Worm (Caenorhabditis elegans) whole organism, young adult: Measurements from ENCODE around the gene C06G1.1.

ENCODE experiments used
- D2030.7 ChIP-seq: fragments of 200-800 bp; sonication (Bioruptor generic); IDR thresholded peaks from 2 replicates; pipeline ENCODE4 v1.3.6; 2022; ENCODE audit warnings: missing genetic modification reagents, missing genetic modification characterization, missing compliant biosample characterization
- F33H1.4 ChIP-seq: fragments of 200-800 bp; sonication (Bioruptor generic); IDR thresholded peaks from 2 replicates; pipeline ENCODE4 v1.3.6; 2022; ENCODE audit warnings: missing genetic modification reagents, missing genetic modification characterization, missing compliant biosample characterization
- F39B2.1 ChIP-seq: fragments of 200-800 bp; sonication (Bioruptor generic); IDR thresholded peaks from 2 replicates; pipeline ENCODE4 v1.3.6; 2022; ENCODE audit warnings: missing genetic modification reagents, missing genetic modification characterization, missing compliant biosample characterization
- T26A5.8 ChIP-seq: sonication (generic microtip); optimal IDR thresholded peaks from 2 replicates; lab custom pipeline; 2016; ENCODE audit warnings: missing genetic modification characterization, missing compliant biosample characterization
- Y53G8AR.9 ChIP-seq: fragments of 200-800 bp; sonication (Bioruptor generic); conservative IDR thresholded peaks from 2 replicates; pipeline ENCODE4 v1.3.6; 2022; ENCODE audit warnings: missing genetic modification reagents, missing genetic modification characterization, missing compliant biosample characterization
- Y56A3A.18 ChIP-seq: fragments of 200-800 bp; sonication (Bioruptor generic); IDR thresholded peaks from 2 replicates; pipeline ENCODE4 v1.3.6; 2022; ENCODE audit warnings: missing genetic modification reagents, missing genetic modification characterization, missing compliant biosample characterization
- Y79H2A.3 ChIP-seq: fragments of 200-800 bp; sonication (Bioruptor generic); conservative IDR thresholded peaks from 2 replicates; pipeline ENCODE4 v1.3.6; 2022; ENCODE audit warnings: missing genetic modification reagents, missing genetic modification characterization, missing compliant biosample characterization
- akir-1 ChIP-seq: fragments of 200-800 bp; sonication (Bioruptor generic); optimal IDR thresholded peaks from 2 replicates; lab custom pipeline; 2018; ENCODE audit warnings: mild to moderate bottlenecking, missing genetic modification characterization, moderate library complexity, missing compliant biosample characterization
- aptf-3 ChIP-seq: fragments of 200-800 bp; sonication (Bioruptor generic); IDR thresholded peaks from 2 replicates; pipeline ENCODE4 v1.3.6; 2022; ENCODE audit warnings: missing genetic modification characterization, missing compliant biosample characterization
- athp-1 ChIP-seq: sonication (generic microtip); optimal IDR thresholded peaks from 2 replicates; lab custom pipeline; 2017; ENCODE audit warnings: mild to moderate bottlenecking, missing genetic modification characterization, missing compliant biosample characterization
- attf-6 ChIP-seq: fragments of 200-800 bp; sonication (Bioruptor generic); IDR thresholded peaks from 2 replicates; pipeline ENCODE4 v1.3.6; 2022; ENCODE audit warnings: missing genetic modification reagents, missing genetic modification characterization, missing compliant biosample characterization
- bed-1 ChIP-seq: fragments of 200-800 bp; sonication (Bioruptor generic); IDR thresholded peaks from 2 replicates; pipeline ENCODE4 v1.3.6; 2022; ENCODE audit warnings: missing genetic modification reagents, missing genetic modification characterization, missing compliant biosample characterization
- bed-2 ChIP-seq: fragments of 200-800 bp; sonication (Bioruptor generic); IDR thresholded peaks from 2 replicates; pipeline ENCODE4 v1.3.6; 2022; ENCODE audit warnings: missing genetic modification reagents, missing genetic modification characterization, missing compliant biosample characterization
- cebp-2 ChIP-seq: fragments of 200-800 bp; sonication (Bioruptor generic); IDR thresholded peaks from 2 replicates; pipeline ENCODE4 v1.3.6; 2022; ENCODE audit warnings: missing genetic modification characterization, missing compliant biosample characterization
- ceh-79 ChIP-seq: sonication (generic microtip); optimal IDR thresholded peaks from 2 replicates; lab custom pipeline; 2017; ENCODE audit warnings: mild to moderate bottlenecking, missing genetic modification characterization, missing compliant biosample characterization
- ceh-91 ChIP-seq: fragments of 200-800 bp; sonication (Bioruptor generic); IDR thresholded peaks from 2 replicates; pipeline ENCODE4 v1.3.6; 2022; ENCODE audit warnings: missing genetic modification reagents, missing genetic modification characterization, missing compliant biosample characterization
- dox-1 ChIP-seq: fragments of 200-800 bp; sonication (Bioruptor generic); IDR thresholded peaks from 2 replicates; pipeline ENCODE4 v1.3.6; 2022; ENCODE audit warnings: missing genetic modification reagents, missing genetic modification characterization, missing compliant biosample characterization
- ekl-4 ChIP-seq: fragments of 200-800 bp; sonication (Bioruptor generic); IDR thresholded peaks from 2 replicates; pipeline ENCODE4 v1.3.6; 2022; ENCODE audit warnings: missing genetic modification reagents, missing genetic modification characterization, missing compliant biosample characterization
- gei-17 ChIP-seq: fragments of 200-800 bp; sonication (Bioruptor generic); optimal IDR thresholded peaks from 2 replicates; lab custom pipeline; 2018; ENCODE audit warnings: mild to moderate bottlenecking, missing genetic modification characterization, missing compliant biosample characterization
- hlh-12 ChIP-seq: sonication (generic microtip); optimal IDR thresholded peaks from 2 replicates; lab custom pipeline; 2016; ENCODE audit warnings: missing genetic modification characterization, missing compliant biosample characterization
- hmg-20 ChIP-seq: fragments of 200-800 bp; sonication (Bioruptor generic); IDR thresholded peaks from 2 replicates; pipeline ENCODE4 v1.3.6; 2022; ENCODE audit warnings: missing genetic modification reagents, missing genetic modification characterization, missing compliant biosample characterization
- lag-1 ChIP-seq: fragments of 200-800 bp; sonication (Bioruptor generic); IDR thresholded peaks from 2 replicates; pipeline ENCODE4 v1.3.6; 2022; ENCODE audit warnings: missing genetic modification reagents, missing genetic modification characterization, missing compliant biosample characterization
- let-526 ChIP-seq: fragments of 200-800 bp; sonication (Bioruptor generic); IDR thresholded peaks from 2 replicates; pipeline ENCODE4 v1.3.6; 2022; ENCODE audit warnings: missing genetic modification reagents, missing genetic modification characterization, missing compliant biosample characterization
- let-607 ChIP-seq, 2 experiments: fragments of 200-800 bp in 1 of 2; sonication (Bioruptor generic) in 1 of 2; sonication (generic microtip) in 1 of 2; optimal IDR thresholded peaks; 2 replicates each; lab custom pipeline; 2016 to 2018; ENCODE audit warnings: mild to moderate bottlenecking in 2 of 2, missing compliant biosample characterization in 2 of 2, missing genetic modification characterization in 2 of 2, moderate library complexity in 2 of 2, missing genotype in 1 of 2
- lin-40 ChIP-seq: sonication (generic microtip); optimal IDR thresholded peaks from 2 replicates; lab custom pipeline; 2016; ENCODE audit warnings: missing genetic modification characterization, mild to moderate bottlenecking, missing compliant biosample characterization, missing genotype, missing genetic modification reagents
- lin-54 ChIP-seq: fragments of 200-800 bp; sonication (Bioruptor generic); optimal IDR thresholded peaks from 2 replicates; lab custom pipeline; 2018; ENCODE audit warnings: mild to moderate bottlenecking, missing genetic modification characterization, missing compliant biosample characterization
- madf-6 ChIP-seq: fragments of 200-800 bp; sonication (Bioruptor generic); IDR thresholded peaks from 2 replicates; pipeline ENCODE4 v1.3.6; 2022; ENCODE audit warnings: missing genetic modification reagents, missing genetic modification characterization, missing compliant biosample characterization
- mcd-1 ChIP-seq: fragments of 200-800 bp; sonication (Bioruptor generic); IDR thresholded peaks from 2 replicates; pipeline ENCODE4 v1.3.6; 2022; ENCODE audit warnings: missing genetic modification reagents, missing genetic modification characterization, missing compliant biosample characterization
- mel-28 ChIP-seq: sonication (generic microtip); optimal IDR thresholded peaks from 2 replicates; lab custom pipeline; 2016; ENCODE audit warnings: borderline replicate concordance, mild to moderate bottlenecking, missing genetic modification characterization, missing compliant biosample characterization
- mxl-1 ChIP-seq: sonication (generic microtip); optimal IDR thresholded peaks from 2 replicates; lab custom pipeline; 2016; ENCODE audit warnings: missing genetic modification characterization, missing compliant biosample characterization
- pbrm-1 ChIP-seq: fragments of 200-800 bp; sonication (Bioruptor generic); IDR thresholded peaks from 2 replicates; pipeline ENCODE4 v1.3.6; 2022; ENCODE audit warnings: missing genetic modification reagents, missing genetic modification characterization, missing compliant biosample characterization
- rcor-1 ChIP-seq: fragments of 200-800 bp; sonication (Bioruptor generic); IDR thresholded peaks from 2 replicates; pipeline ENCODE4 v1.3.6; 2022; ENCODE audit warnings: missing genetic modification reagents, missing genetic modification characterization, missing compliant biosample characterization
- rec-8 ChIP-seq, 2 experiments: sonication (generic microtip); optimal IDR thresholded peaks; 2 replicates each; lab custom pipeline; 2016; ENCODE audit warnings: mild to moderate bottlenecking in 2 of 2, missing genetic modification characterization in 2 of 2, missing genetic modification reagents in 2 of 2, missing genotype in 2 of 2, missing biosample characterization in 1 of 2, missing compliant biosample characterization in 1 of 2, moderate library complexity in 1 of 2
- repo-1 ChIP-seq: sonication (generic microtip); optimal IDR thresholded peaks from 2 replicates; lab custom pipeline; 2017; ENCODE audit warnings: mild to moderate bottlenecking, missing genetic modification characterization, missing compliant biosample characterization
- rpc-1 ChIP-seq, 2 experiments: fragments of 150-350 bp in 1 of 2; sonication (generic microtip) in 1 of 2; optimal IDR thresholded peaks; 2 replicates each; lab custom pipeline; 2014 to 2018; ENCODE audit warnings: missing biosample characterization in 1 of 2, missing genetic modification characterization in 1 of 2, missing genetic modification reagents in 1 of 2, missing genotype in 1 of 2
- sea-2 ChIP-seq: fragments of 200-800 bp; sonication (Bioruptor generic); IDR thresholded peaks from 2 replicates; pipeline ENCODE4 v1.3.6; 2022; ENCODE audit warnings: missing genetic modification characterization, missing compliant biosample characterization
- snpc-3.4 ChIP-seq: sonication (generic microtip); optimal IDR thresholded peaks from 2 replicates; lab custom pipeline; 2017; ENCODE audit warnings: missing genetic modification characterization, mild to moderate bottlenecking, missing compliant biosample characterization, antibody characterized with exemption, moderate library complexity, missing genotype, missing genetic modification reagents
- snpc-4 ChIP-seq, 5 experiments: fragments of 150-350 bp in 1 of 5; sonication (generic microtip) in 4 of 5; optimal IDR thresholded peaks; 2 replicates each; lab custom pipeline; 2014 to 2018; ENCODE audit warnings: missing genetic modification characterization in 5 of 5, missing biosample characterization in 3 of 5, antibody characterized with exemption in 2 of 5, mild to moderate bottlenecking in 2 of 5, missing compliant biosample characterization in 2 of 5, missing genotype in 2 of 5, moderate library complexity in 2 of 5, missing genetic modification reagents in 1 of 5
- somi-1 ChIP-seq: fragments of 200-800 bp; sonication (Bioruptor generic); optimal IDR thresholded peaks from 2 replicates; lab custom pipeline; 2018; ENCODE audit warnings: mild to moderate bottlenecking, missing genetic modification characterization, missing compliant biosample characterization
- tbp1 ChIP-seq: fragments of 200-800 bp; sonication (Bioruptor generic); optimal IDR thresholded peaks from 2 replicates; lab custom pipeline; 2018; ENCODE audit warnings: mild to moderate bottlenecking, missing genetic modification characterization, missing compliant biosample characterization
- tbx-9 ChIP-seq: sonication (generic microtip); optimal IDR thresholded peaks from 2 replicates; lab custom pipeline; 2016; ENCODE audit warnings: borderline replicate concordance, missing genetic modification characterization, inconsistent platforms, missing compliant biosample characterization
- unc-130 ChIP-seq: sonication (generic microtip); optimal IDR thresholded peaks from 2 replicates; lab custom pipeline; 2016; ENCODE audit warnings: missing genetic modification reagents, missing genetic modification characterization, missing compliant biosample characterization
- unc-62 ChIP-seq: fragments of 150-350 bp; optimal IDR thresholded peaks from 2 replicates; lab custom pipeline; 2014; ENCODE audit warnings: missing biosample characterization, missing genetic modification reagents, missing genetic modification characterization
- ztf-18 ChIP-seq: sonication (generic microtip); optimal IDR thresholded peaks from 2 replicates; lab custom pipeline; 2016; ENCODE audit warnings: missing genotype, mild to moderate bottlenecking, missing genetic modification characterization, missing compliant biosample characterization
- ztf-25 ChIP-seq: fragments of 200-800 bp; sonication (Bioruptor generic); IDR thresholded peaks from 2 replicates; pipeline ENCODE4 v1.3.6; 2022; ENCODE audit warnings: missing genetic modification reagents, missing genetic modification characterization, missing compliant biosample characterization
- ztf-26 ChIP-seq: sonication (generic microtip); optimal IDR thresholded peaks from 2 replicates; lab custom pipeline; 2017; ENCODE audit warnings: missing genetic modification characterization, missing compliant biosample characterization
- ztf-6 ChIP-seq: fragments of 200-800 bp; sonication (Bioruptor generic); IDR thresholded peaks from 2 replicates; pipeline ENCODE4 v1.3.6; 2022; ENCODE audit warnings: missing genetic modification reagents, missing genetic modification characterization, missing compliant biosample characterization

C06G1.1 gene

ce11 chrX:16590803-16591202, 42.3 kb upstream of the C06G1.1 start (continued):
- TF ChIP-seq ceh-91 (GFP tag; lab: Robert Waterston, UW) = no peak
- 0 out of 2 replicates have a peak, but pooled peaks have one; percentile 11 for TF ChIP-seq ekl-4 (GFP tag; lab: Robert Waterston, UW)
- TF ChIP-seq bed-2 (GFP tag; lab: Robert Waterston, UW) = peak; percentile 53; the same call in 1 of the 2 replicates
- no peak for TF ChIP-seq aptf-3 (GFP tag; lab: Robert Waterston, UW)
- TF ChIP-seq unc-62 (GFP tag; lab: Kevin White, UChicago) = no peak
- peak; percentile 8 for TF ChIP-seq mel-28
- no peak for TF ChIP-seq lag-1
- TF ChIP-seq bed-1 = no peak
- TF ChIP-seq rec-8 (tag; optimal IDR thresholded peaks at IDR 0.05; lab: Kevin White, UChicago) = peak; percentile 57 to 69
- peak; percentile 39 for TF ChIP-seq unc-130 (GFP tag; lab: Kevin White, UChicago)
- peak; percentile 45; the same call in 1 of the 2 replicates for TF ChIP-seq mcd-1 (GFP tag; lab: Robert Waterston, UW)
- TF ChIP-seq gei-17 (GFP tag; lab: Kevin White, UChicago) = peak; percentile 48
- peak; percentile 23 for TF ChIP-seq akir-1
- peak; percentile 42 for TF ChIP-seq repo-1 (tag; lab: Kevin White, UChicago)
- TF ChIP-seq ztf-18 (tag; lab: Kevin White, UChicago) = peak; percentile 42
- TF ChIP-seq hmg-20 (GFP tag; lab: Robert Waterston, UW) = peak; percentile 77; the same call in 1 of the 2 replicates
- peak in 1 of 2 experiments; percentile 67 for TF ChIP-seq let-607 (tag; optimal IDR thresholded peaks at IDR 0.05; lab: Kevin White, UChicago)
- TF ChIP-seq cebp-2 (GFP tag; lab: Robert Waterston, UW) = peak; percentile 83; the same call in 1 of the 2 replicates
- peak; percentile 90 for TF ChIP-seq pbrm-1
- peak; percentile 73 for TF ChIP-seq snpc-4 (GFP tag; optimal IDR thresholded peaks at IDR 0.05; lab: Kevin White, UChicago)
- peak in 3 of 4 experiments; percentile 67 to 83 (median 72) for TF ChIP-seq snpc-4 (tag; optimal IDR thresholded peaks at IDR 0.05; lab: Kevin White, UChicago)
- peak; percentile 90 for TF ChIP-seq ztf-25 (GFP tag; lab: Robert Waterston, UW)
- TF ChIP-seq athp-1 (tag; lab: Kevin White, UChicago) = peak; percentile 37
- TF ChIP-seq ztf-26 (tag; lab: Kevin White, UChicago) = peak; percentile 45
- TF ChIP-seq let-526 (GFP tag; lab: Robert Waterston, UW) = peak; percentile 60; the same call in 1 of the 2 replicates
- peak; percentile 72 for TF ChIP-seq rcor-1
- peak; percentile 73 for TF ChIP-seq dox-1 (GFP tag; lab: Robert Waterston, UW)
- TF ChIP-seq lin-40 (tag; lab: Kevin White, UChicago) = no peak
- TF ChIP-seq Y79H2A.3 (GFP tag; lab: Robert Waterston, UW) = no peak
- peak; percentile 62; the same call in 1 of the 2 replicates for TF ChIP-seq attf-6
- peak; percentile 59 for TF ChIP-seq lin-54 (GFP tag; lab: Kevin White, UChicago)
- TF ChIP-seq mxl-1 (tag; lab: Kevin White, UChicago) = peak; percentile 72
- peak; percentile 59 for TF ChIP-seq snpc-3.4 (tag; lab: Kevin White, UChicago)
- TF ChIP-seq T26A5.8 (tag; lab: Kevin White, UChicago) = peak; percentile 74
- TF ChIP-seq ztf-6 = no peak
- 0 out of 2 replicates have a peak, but pooled peaks have one; percentile 19 for TF ChIP-seq Y53G8AR.9
- peak; percentile 16 for TF ChIP-seq ceh-79 (tag; lab: Kevin White, UChicago)
- peak; percentile 65; the same call in 1 of the 2 replicates for TF ChIP-seq Y56A3A.18 (GFP tag; lab: Robert Waterston, UW)
- TF ChIP-seq F39B2.1 (GFP tag; lab: Robert Waterston, UW) = no peak
- no peak for TF ChIP-seq sea-2
- peak; percentile 93 for TF ChIP-seq rpc-1 (optimal IDR thresholded peaks at IDR 0.05; lab: Kevin White, UChicago)
- TF ChIP-seq rpc-1 (tag; optimal IDR thresholded peaks at IDR 0.05; lab: Kevin White, UChicago) = peak; percentile 85
- peak; percentile 96 for TF ChIP-seq tbp1
- TF ChIP-seq F33H1.4 (GFP tag; lab: Robert Waterston, UW) = no peak
- peak; percentile 92 for TF ChIP-seq D2030.7
- no peak for TF ChIP-seq tbx-9 (tag; lab: Kevin White, UChicago)
- peak; percentile 19 for TF ChIP-seq hlh-12 (tag; lab: Kevin White, UChicago)
- peak; percentile 68 for TF ChIP-seq madf-6 (GFP tag; lab: Robert Waterston, UW)
- peak; percentile 65 for TF ChIP-seq somi-1 (GFP tag; lab: Kevin White, UChicago)
